Worm (Caenorhabditis elegans) whole organism, late embryonic: ENCODE results near the gene Y43F8C.6.

Experiments
- C08G9.2 ChIP-seq: sonication (generic microtip); optimal IDR thresholded peaks from 2 replicates; lab custom pipeline; 2016; ENCODE audit warnings: mild to moderate bottlenecking, missing genetic modification characterization, moderate library complexity, missing compliant biosample characterization
- K02D7.2 ChIP-seq: sonication (generic microtip); optimal IDR thresholded peaks from 2 replicates; lab custom pipeline; 2017; ENCODE audit warnings: mild to moderate bottlenecking, missing genetic modification characterization, missing compliant biosample characterization
- Y22D7AL.16 ChIP-seq: sonication (generic microtip); optimal IDR thresholded peaks from 2 replicates; lab custom pipeline; 2016; ENCODE audit warnings: missing genetic modification characterization, missing compliant biosample characterization
- ceh-18 ChIP-seq: sonication (generic microtip); optimal IDR thresholded peaks from 2 replicates; lab custom pipeline; 2016; ENCODE audit warnings: missing genetic modification characterization, missing compliant biosample characterization
- ceh-19 ChIP-seq: fragments of 200-800 bp; sonication (Bioruptor generic); optimal IDR thresholded peaks from 2 replicates; lab custom pipeline; 2018; ENCODE audit warnings: mild to moderate bottlenecking, missing genetic modification characterization, missing compliant biosample characterization
- ceh-30 ChIP-seq: fragments of 150-350 bp; optimal IDR thresholded peaks from 2 replicates; lab custom pipeline; 2014; ENCODE audit warnings: missing biosample characterization, missing genetic modification characterization
- ceh-34 ChIP-seq: sonication (generic microtip); optimal IDR thresholded peaks from 2 replicates; lab custom pipeline; 2016; ENCODE audit warnings: mild to moderate bottlenecking, missing genetic modification characterization, missing compliant biosample characterization
- ceh-48 ChIP-seq: sonication (generic microtip); optimal IDR thresholded peaks from 2 replicates; lab custom pipeline; 2016; ENCODE audit warnings: missing genetic modification characterization, inconsistent platforms, missing compliant biosample characterization
- ceh-6 ChIP-seq: fragments of 200-800 bp; sonication (Bioruptor generic); optimal IDR thresholded peaks from 2 replicates; lab custom pipeline; 2018; ENCODE audit warnings: mild to moderate bottlenecking, missing genetic modification characterization, missing compliant biosample characterization
- ceh-9 ChIP-seq: sonication (generic microtip); optimal IDR thresholded peaks from 2 replicates; lab custom pipeline; 2016; ENCODE audit warnings: mild to moderate bottlenecking, missing genetic modification characterization, inconsistent platforms, missing compliant biosample characterization
- che-1 ChIP-seq: sonication (generic microtip); optimal IDR thresholded peaks from 2 replicates; lab custom pipeline; 2016; ENCODE audit warnings: mild to moderate bottlenecking, missing genetic modification characterization, missing compliant biosample characterization
- elt-2 ChIP-seq: sonication (generic microtip); optimal IDR thresholded peaks from 2 replicates; lab custom pipeline; 2016; ENCODE audit warnings: missing genetic modification reagents, missing genetic modification characterization, missing compliant biosample characterization
- elt-4 ChIP-seq: sonication (generic microtip); optimal IDR thresholded peaks from 2 replicates; lab custom pipeline; 2016; ENCODE audit warnings: missing genetic modification characterization, missing compliant biosample characterization
- fax-1 ChIP-seq: sonication (generic microtip); optimal IDR thresholded peaks from 2 replicates; lab custom pipeline; 2016; ENCODE audit warnings: missing genotype, missing genetic modification characterization, missing compliant biosample characterization
- fkh-10 ChIP-seq: fragments of 150-350 bp; optimal IDR thresholded peaks from 2 replicates; lab custom pipeline; 2014; ENCODE audit warnings: missing biosample characterization, missing genetic modification reagents, missing genetic modification characterization
- gmeb-2 ChIP-seq: sonication (generic microtip); optimal IDR thresholded peaks from 2 replicates; lab custom pipeline; 2016; ENCODE audit warnings: missing genetic modification characterization, inconsistent platforms, missing compliant biosample characterization
- lim-6 ChIP-seq: sonication (generic microtip); optimal IDR thresholded peaks from 2 replicates; lab custom pipeline; 2016; ENCODE audit warnings: missing genetic modification characterization, missing compliant biosample characterization
- lin-11 ChIP-seq: fragments of 200-800 bp; sonication (Bioruptor generic); optimal IDR thresholded peaks from 2 replicates; lab custom pipeline; 2018; ENCODE audit warnings: mild to moderate bottlenecking, missing genetic modification characterization, missing compliant biosample characterization
- nfya-1 ChIP-seq: sonication (generic microtip); optimal IDR thresholded peaks from 2 replicates; lab custom pipeline; 2017; ENCODE audit warnings: missing genetic modification characterization, mild to moderate bottlenecking, missing compliant biosample characterization, antibody characterized with exemption, moderate library complexity
- npax-4 ChIP-seq: sonication (generic microtip); optimal IDR thresholded peaks from 2 replicates; lab custom pipeline; 2016; ENCODE audit warnings: missing genetic modification characterization, missing compliant biosample characterization
- pag-3 ChIP-seq: sonication (generic microtip); optimal IDR thresholded peaks from 2 replicates; lab custom pipeline; 2016; ENCODE audit warnings: missing compliant biosample characterization, missing genetic modification characterization, borderline replicate concordance
- pat-9 ChIP-seq: fragments of 200-800 bp; sonication (Bioruptor generic); optimal IDR thresholded peaks from 2 replicates; lab custom pipeline; 2018; ENCODE audit warnings: mild to moderate bottlenecking, missing genetic modification characterization, moderate library complexity, missing compliant biosample characterization
- pha-4 ChIP-seq: fragments of 150-350 bp; optimal IDR thresholded peaks from 2 replicates; lab custom pipeline; 2018; ENCODE audit warnings: missing biosample characterization, missing genetic modification reagents, missing genetic modification characterization
- ref-2 ChIP-seq: sonication (generic microtip); optimal IDR thresholded peaks from 2 replicates; lab custom pipeline; 2016; ENCODE audit warnings: missing genetic modification characterization, missing compliant biosample characterization
- sdc-2 ChIP-seq: sonication (generic microtip); optimal IDR thresholded peaks from 2 replicates; lab custom pipeline; 2016; ENCODE audit warnings: missing genotype, missing genetic modification characterization, missing compliant biosample characterization
- syd-9 ChIP-seq: sonication (generic microtip); optimal IDR thresholded peaks from 2 replicates; lab custom pipeline; 2016; ENCODE audit warnings: mild to moderate bottlenecking, missing genetic modification characterization, moderate library complexity, missing compliant biosample characterization
- tbx-7 ChIP-seq: sonication (generic microtip); optimal IDR thresholded peaks from 2 replicates; lab custom pipeline; 2016; ENCODE audit warnings: missing genotype, missing genetic modification characterization, missing compliant biosample characterization
- unc-42 ChIP-seq: sonication (generic microtip); optimal IDR thresholded peaks from 2 replicates; lab custom pipeline; 2016; ENCODE audit warnings: missing genotype, missing genetic modification characterization, missing compliant biosample characterization
- ztf-16 ChIP-seq: sonication (generic microtip); optimal IDR thresholded peaks from 2 replicates; lab custom pipeline; 2017; ENCODE audit warnings: missing genetic modification characterization, missing compliant biosample characterization

Y43F8C.6 gene

ce11 chrV:19611675-19612345 is 28.9 kb downstream of the Y43F8C.6 start:
- TF ChIP-seq lin-11 (tag; lab: Kevin White, UChicago) (no peak), ztf-16 (tag; lab: Kevin White, UChicago) (no peak), pha-4 (tag; lab: Kevin White, UChicago) (no peak), fkh-10 (GFP tag; lab: Kevin White, UChicago) (no peak), elt-4 (tag; lab: Kevin White, UChicago) (no peak), Y22D7AL.16 (tag; lab: Kevin White, UChicago) (no peak), che-1 (no peak), pag-3 (tag; lab: Kevin White, UChicago) (no peak), ceh-19 (GFP tag; lab: Kevin White, UChicago) (no peak)

- TF ChIP-seq ceh-30 (tag; lab: Kevin White, UChicago) (no peak), ceh-9 (tag; lab: Kevin White, UChicago) (peak; percentile 24), K02D7.2 (tag; lab: Kevin White, UChicago) (peak; percentile 10)
These were observed 30.5 kb downstream of the Y43F8C.6 start for ce11 chrV:19610118-19610707.

- TF ChIP-seq ceh-48 (no peak), tbx-7 (no peak), lim-6 (tag; lab: Kevin White, UChicago) (no peak), ceh-34 (tag; lab: Kevin White, UChicago) (no peak), syd-9 (tag; lab: Kevin White, UChicago) (no peak), unc-42 (tag; lab: Kevin White, UChicago) (no peak), ceh-6 (GFP tag; lab: Kevin White, UChicago) (no peak), sdc-2 (tag; lab: Kevin White, UChicago) (no peak), K02D7.2 (tag; lab: Kevin White, UChicago) (no peak), ref-2 (tag; lab: Kevin White, UChicago) (no peak)
These were observed 31.5 kb downstream of the Y43F8C.6 start, which contains the start of gene grsp-1 for ce11 chrV:19609194-19609593. TSS of gene grsp-1 (plus strand) at chrV:19609494.

- TF ChIP-seq che-1: no peak
- TF ChIP-seq fax-1 (tag; lab: Kevin White, UChicago): no peak
- no peak for TF ChIP-seq pat-9 (tag; lab: Kevin White, UChicago)
- no peak for TF ChIP-seq ceh-18 (tag; lab: Kevin White, UChicago)
- TF ChIP-seq fkh-10 (GFP tag; lab: Kevin White, UChicago): no peak
- TF ChIP-seq nfya-1 (tag; lab: Kevin White, UChicago): no peak
- no peak for TF ChIP-seq gmeb-2 (tag; lab: Kevin White, UChicago)
- TF ChIP-seq, all 69 proteins: peak for 0
These were observed 32.0 kb downstream of the Y43F8C.6 start for ce11 chrV:19608665-19609064.

ce11 chrV:19605880-19606279 is 34.8 kb downstream of the Y43F8C.6 start, which contains the start of gene nlp-25:
TSS of gene nlp-25 (plus strand) at chrV:19606180.
- TF ChIP-seq tbx-7: no peak
- TF ChIP-seq, all 69 proteins: peak for 0

ce11 chrV:19605415-19605814 is 35.3 kb downstream of the Y43F8C.6 start:
- TF ChIP-seq elt-2 (tag; lab: Kevin White, UChicago) (no peak), npax-4 (tag; lab: Kevin White, UChicago) (no peak), ceh-48 (no peak), C08G9.2 (no peak)
- TF ChIP-seq, all 69 proteins: peak for 0
